Fruit fly (Drosophila melanogaster): ENCODE data around the gene CG43125.

DNA sequence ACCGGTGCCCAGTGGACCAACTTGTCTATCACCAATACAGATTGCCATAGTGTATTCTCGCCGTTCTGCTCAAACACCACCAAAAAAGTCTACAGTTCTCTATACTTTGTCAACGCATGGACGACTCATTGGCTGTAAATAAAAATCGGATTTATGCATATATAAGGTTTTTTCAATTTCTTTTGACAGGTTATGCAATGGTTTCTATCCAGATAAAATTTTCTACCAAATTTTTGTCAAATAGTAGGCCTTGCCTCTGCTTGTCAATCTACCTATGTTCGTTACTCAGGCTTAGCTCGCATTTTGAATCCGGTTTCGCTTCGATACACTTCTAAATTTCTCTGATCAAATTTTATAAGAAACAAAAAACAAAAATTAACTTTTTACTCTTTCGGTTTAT, 29.1 kb upstream of the CG43125 start, which contains the start of gene Mst98Cb:
- TF ChIP-seq CG11617 (GFP tag; optimal IDR thresholded peaks at IDR 0.05) (no peak), cnc (optimal IDR thresholded peaks at IDR 0.05) (no peak), bab1 (GFP tag; optimal IDR thresholded peaks at IDR 0.05) (no peak), cic (GFP tag; optimal IDR thresholded peaks at IDR 0.05) (no peak), CG7101 (tag; optimal IDR thresholded peaks at IDR 0.05) (no peak), CG5204 (GFP tag; optimal IDR thresholded peaks at IDR 0.05) (no peak), pad (GFP tag; optimal IDR thresholded peaks at IDR 0.05) (no peak), CG14711 (tag; optimal IDR thresholded peaks at IDR 0.05) (no peak), Crg-1 (GFP tag; optimal IDR thresholded peaks at IDR 0.05) (no peak), Clk (GFP tag; optimal IDR thresholded peaks at IDR 0.05) (no peak)
